Worm (Caenorhabditis elegans) whole organism, L4 larva: ENCODE measurements around the gene ZK697.14.

ENCODE experiments used
- F44E2.7 ChIP-seq: fragments of 200-800 bp; sonication (Bioruptor generic); IDR thresholded peaks from 2 replicates; pipeline ENCODE4 v2.1.2; 2022; ENCODE audit warnings: missing genetic modification characterization, missing compliant biosample characterization
- F49E8.2 ChIP-seq: sonication (generic microtip); optimal IDR thresholded peaks from 2 replicates; lab custom pipeline; 2016; ENCODE audit warnings: missing compliant biosample characterization, mild to moderate bottlenecking, missing genetic modification characterization, borderline replicate concordance
- ceh-32 ChIP-seq: sonication (generic microtip); optimal IDR thresholded peaks from 2 replicates; lab custom pipeline; 2016; ENCODE audit warnings: mild to moderate bottlenecking, missing genetic modification characterization, missing compliant biosample characterization; ENCODE audit not compliant: poor library complexity
- unc-62 ChIP-seq, 3 experiments: fragments of 150-350 bp in 1 of 3; sonication (generic microtip); optimal IDR thresholded peaks in 2 of 3; peaks in 1 of 3; 1 replicate in 1 of 3; 2 replicates in 2 of 3; lab custom pipeline; 2014 to 2017; ENCODE audit warnings: missing biosample characterization in 3 of 3, missing genetic modification characterization in 3 of 3, missing genetic modification reagents in 3 of 3, missing genotype in 1 of 3

DNA sequence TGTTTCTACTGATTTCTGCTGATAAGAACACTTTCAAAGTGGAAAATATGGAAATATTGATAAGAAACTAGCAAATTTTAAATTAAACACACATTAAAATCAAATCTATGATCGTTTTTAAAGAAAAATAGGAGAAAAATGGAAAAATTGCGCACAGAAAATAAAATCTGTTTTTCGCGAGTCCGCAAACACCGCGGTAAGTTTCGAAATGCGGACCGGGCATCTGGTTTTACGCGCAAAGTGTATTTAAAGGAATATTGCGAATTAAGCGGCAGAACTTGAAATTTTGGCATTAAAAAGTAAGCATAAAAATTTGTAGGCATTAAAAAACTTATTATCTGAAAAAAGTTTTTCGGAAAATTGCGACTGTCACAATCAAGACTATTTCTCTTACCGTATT lies 17.6 kb upstream of the ZK697.14 start:
- TF ChIP-seq ceh-32 (tag; lab: Kevin White, UChicago) (no peak), F49E8.2 (tag; lab: Kevin White, UChicago) (no peak), unc-62 (GFP tag; optimal IDR thresholded peaks at IDR 0.05 in 1 of 2; lab: Kevin White, UChicago) (no peak), unc-62 (tag; optimal IDR thresholded peaks at IDR 0.05; lab: Kevin White, UChicago) (no peak), F44E2.7 (GFP tag; lab: Robert Waterston, UW) (no peak)
